Worm (Caenorhabditis elegans) whole organism, L4 larva: ENCODE results near the gene T11F9.22.

Experiments
- D1046.2 ChIP-seq: fragments of 200-800 bp; sonication (Bioruptor generic); IDR thresholded peaks from 2 replicates; pipeline ENCODE4 v1.3.6; 2022; ENCODE audit warnings: missing genetic modification characterization, missing compliant biosample characterization
- F44E2.7 ChIP-seq: fragments of 200-800 bp; sonication (Bioruptor generic); IDR thresholded peaks from 2 replicates; pipeline ENCODE4 v2.1.2; 2022; ENCODE audit warnings: missing genetic modification characterization, missing compliant biosample characterization
- F49E8.2 ChIP-seq: sonication (generic microtip); optimal IDR thresholded peaks from 2 replicates; lab custom pipeline; 2016; ENCODE audit warnings: missing compliant biosample characterization, mild to moderate bottlenecking, missing genetic modification characterization, borderline replicate concordance
- Y5F2A.4 ChIP-seq: fragments of 200-800 bp; sonication (Bioruptor generic); optimal IDR thresholded peaks from 2 replicates; lab custom pipeline; 2018; ENCODE audit warnings: mild to moderate bottlenecking, missing genetic modification characterization, missing compliant biosample characterization
- Y75B8A.6 ChIP-seq: fragments of 200-800 bp; sonication (Bioruptor generic); IDR thresholded peaks from 2 replicates; pipeline ENCODE4 v1.3.6; 2022; ENCODE audit warnings: missing genetic modification reagents, missing genetic modification characterization, missing compliant biosample characterization
- ZK337.2 ChIP-seq: fragments of 200-800 bp; sonication (Bioruptor generic); IDR thresholded peaks from 2 replicates; pipeline ENCODE4 v1.3.6; 2022; ENCODE audit warnings: missing genetic modification reagents, missing genetic modification characterization, missing compliant biosample characterization
- aha-1 ChIP-seq: fragments of 150-350 bp; peaks from one replicate; lab custom pipeline; 2014; ENCODE audit warnings: missing biosample characterization, missing genetic modification characterization
- arid-1 ChIP-seq: fragments of 200-800 bp; sonication (Bioruptor generic); conservative IDR thresholded peaks from 2 replicates; pipeline ENCODE4 v1.3.6; 2022; ENCODE audit warnings: missing genetic modification reagents, missing genetic modification characterization, missing compliant biosample characterization
- ceh-20 ChIP-seq: fragments of 200-800 bp; sonication (Bioruptor generic); IDR thresholded peaks from 2 replicates; pipeline ENCODE4 v1.3.6; 2022; ENCODE audit warnings: missing genetic modification reagents, missing genetic modification characterization, missing compliant biosample characterization
- ceh-44 ChIP-seq: fragments of 200-800 bp; sonication (Bioruptor generic); IDR thresholded peaks from 2 replicates; pipeline ENCODE4 v1.3.6; 2022; ENCODE audit warnings: missing genetic modification reagents, missing genetic modification characterization, missing compliant biosample characterization
- ceh-62 ChIP-seq: sonication (generic microtip); optimal IDR thresholded peaks from 2 replicates; lab custom pipeline; 2017; ENCODE audit warnings: missing biosample characterization, missing genetic modification characterization
- dmd-8 ChIP-seq: fragments of 200-800 bp; sonication (Bioruptor generic); IDR thresholded peaks from 2 replicates; pipeline ENCODE4 v1.3.6; 2022; ENCODE audit warnings: missing genetic modification characterization, missing compliant biosample characterization
- dmd-9 ChIP-seq: fragments of 200-800 bp; sonication (Bioruptor generic); IDR thresholded peaks from 2 replicates; pipeline ENCODE4 v1.3.6; 2022; ENCODE audit warnings: missing genetic modification reagents, missing genetic modification characterization, missing compliant biosample characterization
- dve-1 ChIP-seq: sonication (generic microtip); optimal IDR thresholded peaks from 2 replicates; lab custom pipeline; 2017; ENCODE audit warnings: antibody characterized with exemption, mild to moderate bottlenecking, missing genetic modification characterization, missing compliant biosample characterization; ENCODE audit not compliant: insufficient read depth
- egl-43 ChIP-seq: fragments of 200-800 bp; sonication (Bioruptor generic); IDR thresholded peaks from 2 replicates; pipeline ENCODE4 v1.3.6; 2022; ENCODE audit warnings: missing genetic modification reagents, missing genetic modification characterization, missing compliant biosample characterization
- fkh-10 ChIP-seq: fragments of 150-350 bp; optimal IDR thresholded peaks from 2 replicates; lab custom pipeline; 2014; ENCODE audit warnings: missing biosample characterization, missing genetic modification reagents, missing genetic modification characterization
- fos-1 ChIP-seq: fragments of 150-350 bp; optimal IDR thresholded peaks from 2 replicates; lab custom pipeline; 2014; ENCODE audit warnings: missing biosample characterization, missing genetic modification characterization
- hif-1 ChIP-seq, 2 experiments: sonication (generic microtip); optimal IDR thresholded peaks; 2 replicates each; lab custom pipeline; 2016 to 2017; ENCODE audit warnings: missing compliant biosample characterization in 2 of 2, missing genetic modification characterization in 2 of 2, missing genetic modification reagents in 2 of 2, missing genotype in 2 of 2, mild to moderate bottlenecking in 1 of 2
- hlh-11 ChIP-seq: fragments of 200-800 bp; sonication (Bioruptor generic); optimal IDR thresholded peaks from 2 replicates; lab custom pipeline; 2018; ENCODE audit warnings: mild to moderate bottlenecking, missing genetic modification characterization, missing compliant biosample characterization
- lin-1 ChIP-seq: fragments of 200-800 bp; sonication (Bioruptor generic); IDR thresholded peaks from 2 replicates; pipeline ENCODE4 v1.3.6; 2022; ENCODE audit warnings: missing genetic modification reagents, missing genetic modification characterization, missing compliant biosample characterization
- lin-15B ChIP-seq: fragments of 150-350 bp; sonication (generic microtip); optimal IDR thresholded peaks from 3 replicates; lab custom pipeline; 2014; ENCODE audit warnings: missing biosample characterization, missing genetic modification characterization
- lsy-2 ChIP-seq, 2 experiments: fragments of 150-350 bp in 1 of 2; sonication (generic microtip) in 1 of 2; optimal IDR thresholded peaks; 2 replicates each; lab custom pipeline; 2014 to 2017; ENCODE audit warnings: missing biosample characterization in 2 of 2, missing genetic modification characterization in 2 of 2
- mdl-1 ChIP-seq, 2 experiments: fragments of 150-350 bp in 1 of 2; sonication (generic microtip) in 1 of 2; optimal IDR thresholded peaks; 2 replicates each; lab custom pipeline; 2014 to 2017; ENCODE audit warnings: missing biosample characterization in 2 of 2, missing genetic modification characterization in 2 of 2
- mes-2 ChIP-seq: sonication (generic microtip); optimal IDR thresholded peaks from 2 replicates; lab custom pipeline; 2016; ENCODE audit warnings: missing genotype, mild to moderate bottlenecking, missing genetic modification characterization, missing compliant biosample characterization; ENCODE audit not compliant: poor library complexity, severe bottlenecking
- nhr-102 ChIP-seq: sonication (generic microtip); optimal IDR thresholded peaks from 2 replicates; lab custom pipeline; 2016; ENCODE audit warnings: mild to moderate bottlenecking, missing genetic modification characterization, moderate library complexity, missing compliant biosample characterization
- nhr-25 ChIP-seq: sonication (generic microtip); optimal IDR thresholded peaks from 2 replicates; lab custom pipeline; 2017; ENCODE audit warnings: missing genetic modification characterization, mild to moderate bottlenecking, missing compliant biosample characterization, antibody characterized with exemption, moderate library complexity, borderline replicate concordance; ENCODE audit not compliant: insufficient read depth
- nhr-6 ChIP-seq: fragments of 150-350 bp; optimal IDR thresholded peaks from 2 replicates; lab custom pipeline; 2014; ENCODE audit warnings: missing biosample characterization, missing genetic modification characterization
- nhr-77 ChIP-seq: fragments of 150-350 bp; optimal IDR thresholded peaks from 2 replicates; lab custom pipeline; 2014; ENCODE audit warnings: missing biosample characterization, missing genetic modification characterization
- skn-1 ChIP-seq: fragments of 150-350 bp; optimal IDR thresholded peaks from 2 replicates; lab custom pipeline; 2014; ENCODE audit warnings: missing biosample characterization, missing genetic modification characterization
- tra-1 ChIP-seq: fragments of 200-800 bp; sonication (Bioruptor generic); IDR thresholded peaks from 2 replicates; pipeline ENCODE4 v1.3.6; 2022; ENCODE audit warnings: missing genetic modification reagents, missing genetic modification characterization, missing compliant biosample characterization
- unc-62 ChIP-seq, 3 experiments: fragments of 150-350 bp in 1 of 3; sonication (generic microtip); optimal IDR thresholded peaks in 2 of 3; peaks in 1 of 3; 1 replicate in 1 of 3; 2 replicates in 2 of 3; lab custom pipeline; 2014 to 2017; ENCODE audit warnings: missing biosample characterization in 3 of 3, missing genetic modification characterization in 3 of 3, missing genetic modification reagents in 3 of 3, missing genotype in 1 of 3
- zag-1 ChIP-seq: fragments of 150-350 bp; optimal IDR thresholded peaks from 2 replicates; lab custom pipeline; 2014; ENCODE audit warnings: missing biosample characterization, missing genetic modification characterization
- zfp-2 ChIP-seq: sonication (generic microtip); optimal IDR thresholded peaks from 2 replicates; lab custom pipeline; 2016; ENCODE audit warnings: mild to moderate bottlenecking, missing genetic modification characterization, missing compliant biosample characterization
- zip-2 ChIP-seq: fragments of 150-350 bp; optimal IDR thresholded peaks from 2 replicates; lab custom pipeline; 2014; ENCODE audit warnings: missing biosample characterization, missing genetic modification characterization

T11F9.22 gene

DNA sequence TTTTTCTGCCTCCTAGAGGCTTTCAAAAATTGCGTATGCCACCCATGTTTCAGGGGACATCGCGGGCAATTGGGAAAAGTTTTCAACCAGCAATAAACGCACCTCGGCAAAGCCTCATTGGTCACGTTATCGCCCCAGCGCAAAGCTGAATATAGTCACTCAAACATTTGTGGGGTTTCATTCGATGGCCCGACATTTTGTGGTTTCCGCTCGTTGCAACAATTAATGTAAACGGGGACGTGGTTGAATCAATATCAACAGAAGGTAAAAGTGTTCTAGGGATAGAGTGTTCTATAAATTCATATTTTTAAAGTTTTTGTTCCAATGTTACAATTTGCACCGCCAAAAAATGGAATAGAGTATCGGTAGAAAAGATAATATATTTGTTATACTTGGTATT is 8.8 kb downstream of the T11F9.22 start:
- TF ChIP-seq nhr-102 (no peak), D1046.2 (GFP tag; lab: Robert Waterston, UW) (no peak), skn-1 (no peak), hlh-11 (tag; lab: Kevin White, UChicago) (no peak), lin-1 (GFP tag; lab: Robert Waterston, UW) (no peak), nhr-25 (tag; lab: Kevin White, UChicago) (no peak), hif-1 (tag; optimal IDR thresholded peaks at IDR 0.05; lab: Kevin White, UChicago) (no peak), lsy-2 (tag; optimal IDR thresholded peaks at IDR 0.05; lab: Kevin White, UChicago) (no peak), arid-1 (GFP tag; lab: Robert Waterston, UW) (no peak), dmd-8 (GFP tag; lab: Robert Waterston, UW) (no peak)

DNA sequence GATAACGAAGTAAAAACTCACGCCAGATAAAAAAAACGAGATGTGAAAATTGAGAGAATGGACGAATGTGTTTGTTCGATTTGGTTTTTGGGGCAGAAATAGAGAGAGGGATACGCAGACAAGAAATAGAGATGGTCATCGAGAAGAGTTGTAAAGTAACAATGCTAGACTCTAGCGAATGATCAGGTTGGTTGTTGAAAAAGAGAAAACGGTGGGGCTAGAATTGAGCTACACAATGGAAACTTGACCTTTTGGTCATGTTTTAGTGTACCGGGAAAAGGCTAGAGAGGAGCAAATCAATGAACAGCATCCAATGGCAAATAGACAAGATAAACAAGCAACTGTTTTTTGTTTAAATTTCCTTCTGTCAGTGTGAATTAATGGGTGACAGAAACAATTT is 10.9 kb downstream of the T11F9.22 start, which contains the start of gene dhs-19:
dhs-19 (minus strand) TSS at position 101 of the 400 bp plus-strand sequence.
- TF ChIP-seq unc-62 (GFP tag; optimal IDR thresholded peaks at IDR 0.05 in 1 of 2; lab: Kevin White, UChicago) (peak in 1 of 2 experiments; percentile 81), unc-62 (tag; optimal IDR thresholded peaks at IDR 0.05; lab: Kevin White, UChicago) (no peak), nhr-77 (no peak)

DNA sequence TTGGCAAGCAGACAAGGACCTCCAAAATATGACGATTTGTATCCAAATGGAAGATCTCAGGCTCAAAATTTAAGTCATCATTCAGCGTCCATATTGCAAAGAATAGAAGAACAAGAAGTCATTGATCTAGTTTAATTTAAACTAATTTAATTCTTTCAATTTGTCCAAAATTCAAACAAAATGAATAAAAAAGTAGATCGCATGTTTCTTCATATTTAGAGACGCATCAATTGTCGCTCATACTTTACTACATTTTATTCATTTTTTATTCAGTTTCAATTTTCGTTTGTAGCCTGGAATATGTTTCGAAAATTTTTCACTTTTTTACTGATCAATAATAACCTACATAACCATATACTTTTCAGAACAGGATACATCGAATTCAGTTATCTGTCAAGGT is 12.9 kb downstream of the T11F9.22 start, which contains the start of gene T11F9.21:
T11F9.21 (plus strand) TSS at position 301 of the 400 bp plus-strand sequence.
- TF ChIP-seq dmd-9 (GFP tag; lab: Robert Waterston, UW) (no peak), F44E2.7 (GFP tag; lab: Robert Waterston, UW) (no peak), unc-62 (GFP tag; optimal IDR thresholded peaks at IDR 0.05 in 1 of 2; lab: Kevin White, UChicago) (no peak), unc-62 (tag; optimal IDR thresholded peaks at IDR 0.05; lab: Kevin White, UChicago) (no peak), fos-1 (tag; lab: Kevin White, UChicago) (no peak), dmd-8 (GFP tag; lab: Robert Waterston, UW) (no peak), nhr-6 (tag; lab: Kevin White, UChicago) (no peak), nhr-77 (no peak), ceh-44 (GFP tag; lab: Robert Waterston, UW) (no peak), ceh-20 (GFP tag; lab: Robert Waterston, UW) (no peak), Y75B8A.6 (GFP tag; lab: Robert Waterston, UW) (no peak), F49E8.2 (tag; lab: Kevin White, UChicago) (no peak), fkh-10 (no peak), aha-1 (no peak), mdl-1 (tag; optimal IDR thresholded peaks at IDR 0.05; lab: Kevin White, UChicago) (no peak), tra-1 (GFP tag; lab: Robert Waterston, UW) (no peak), zag-1 (no peak), lin-1 (GFP tag; lab: Robert Waterston, UW) (no peak), Y5F2A.4 (GFP tag; lab: Kevin White, UChicago) (no peak), ceh-62 (tag; lab: Kevin White, UChicago) (no peak)

DNA sequence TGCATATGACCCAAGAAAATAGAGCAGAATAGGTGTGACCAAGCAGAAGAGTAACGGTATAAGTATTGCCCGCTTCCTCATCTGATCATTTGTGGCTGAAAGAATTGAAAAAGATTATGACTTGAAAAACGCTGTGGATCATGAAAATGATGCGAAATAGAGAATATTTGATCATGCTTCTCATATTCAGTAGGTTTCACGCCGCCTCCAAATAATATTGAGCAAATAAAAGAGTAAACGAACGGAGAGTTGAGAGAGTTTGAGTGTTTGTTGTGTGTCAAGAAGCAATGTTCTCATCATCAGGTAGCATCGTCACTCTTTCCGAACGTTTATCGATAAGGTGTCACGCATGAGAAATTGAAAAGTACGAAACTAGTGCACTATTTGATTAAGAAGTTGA is 16.8 kb downstream of the T11F9.22 start, which contains the start of gene htrl-1:
htrl-1 (minus strand) TSS at position 101 of the 400 bp plus-strand sequence.
- TF ChIP-seq ZK337.2 (GFP tag; lab: Robert Waterston, UW), result no peak
- no peak for TF ChIP-seq zip-2
- no peak for TF ChIP-seq Y5F2A.4 (GFP tag; lab: Kevin White, UChicago)
- TF ChIP-seq zag-1, result no peak
- TF ChIP-seq dve-1, result no peak
- TF ChIP-seq zfp-2, result no peak
- TF ChIP-seq lin-15B, result no peak
- TF ChIP-seq egl-43 (GFP tag; lab: Robert Waterston, UW), result no peak

DNA sequence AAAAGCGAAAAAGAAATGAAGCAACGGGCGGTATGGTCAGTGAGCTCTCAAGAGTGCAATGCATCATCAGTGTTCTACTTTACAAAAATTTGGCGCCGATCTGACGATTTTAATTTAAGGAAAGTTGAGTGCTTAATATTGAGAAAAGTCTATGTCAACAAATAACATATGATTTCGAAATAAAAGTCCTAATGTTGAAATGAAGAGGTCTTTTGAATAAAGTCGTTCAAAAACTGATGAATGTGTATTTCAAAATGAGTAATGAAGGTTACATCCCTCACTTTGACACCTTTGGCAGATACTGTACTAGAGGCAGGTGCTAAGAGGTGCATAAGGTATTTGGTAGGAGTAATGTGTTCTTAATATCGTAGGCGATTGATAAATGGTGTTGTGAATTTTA is 18.0 kb downstream of the T11F9.22 start:
- no peak for TF ChIP-seq mes-2 (tag; lab: Kevin White, UChicago)
- TF ChIP-seq unc-62 (GFP tag; optimal IDR thresholded peaks at IDR 0.05 in 1 of 2; lab: Kevin White, UChicago), result peak in 1 of 2 experiments; percentile 92
- no peak for TF ChIP-seq unc-62 (tag; optimal IDR thresholded peaks at IDR 0.05; lab: Kevin White, UChicago)
